Worm (Caenorhabditis elegans) whole organism, early embryonic: ENCODE data around the gene pbs-3.

ENCODE experiments used
- B0310.2 ChIP-seq: sonication (generic microtip); optimal IDR thresholded peaks from 2 replicates; lab custom pipeline; 2016; ENCODE audit warnings: mild to moderate bottlenecking, missing genetic modification characterization, missing compliant biosample characterization
- F13C5.2 ChIP-seq: sonication (generic microtip); optimal IDR thresholded peaks from 2 replicates; lab custom pipeline; 2017; ENCODE audit warnings: mild to moderate bottlenecking, missing genetic modification characterization, inconsistent platforms, missing compliant biosample characterization
- ama-1 ChIP-seq: fragments of 150-350 bp; optimal IDR thresholded peaks from 2 replicates; lab custom pipeline; 2014
- ceh-36 ChIP-seq: sonication (generic microtip); optimal IDR thresholded peaks from 2 replicates; lab custom pipeline; 2016; ENCODE audit warnings: missing genetic modification characterization, inconsistent platforms, missing compliant biosample characterization
- ets-7 ChIP-seq: sonication (generic microtip); optimal IDR thresholded peaks from 2 replicates; lab custom pipeline; 2016; ENCODE audit warnings: missing genotype, missing genetic modification characterization, missing compliant biosample characterization
- flt-1 ChIP-seq: fragments of 200-800 bp; sonication (Bioruptor generic); IDR thresholded peaks from 2 replicates; pipeline ENCODE4 v1.3.6; 2022; ENCODE audit warnings: missing genetic modification characterization, missing compliant biosample characterization
- hmbx-1 ChIP-seq: sonication (generic microtip); optimal IDR thresholded peaks from 2 replicates; lab custom pipeline; 2016; ENCODE audit warnings: mild to moderate bottlenecking, missing genetic modification characterization, missing compliant biosample characterization
- hmg-4 ChIP-seq: fragments of 200-800 bp; sonication (Bioruptor generic); optimal IDR thresholded peaks from 2 replicates; lab custom pipeline; 2018; ENCODE audit warnings: mild to moderate bottlenecking, missing genetic modification characterization, missing compliant biosample characterization
- hnd-1 ChIP-seq: sonication (generic microtip); optimal IDR thresholded peaks from 2 replicates; lab custom pipeline; 2016; ENCODE audit warnings: missing genetic modification characterization, missing compliant biosample characterization
- pes-1 ChIP-seq: fragments of 200-800 bp; sonication (Bioruptor generic); IDR thresholded peaks from 2 replicates; pipeline ENCODE4 v1.3.6; 2022; ENCODE audit warnings: missing genetic modification reagents, missing genetic modification characterization, missing compliant biosample characterization
- tbx-11 ChIP-seq: fragments of 200-800 bp; sonication (Bioruptor generic); IDR thresholded peaks from 2 replicates; pipeline ENCODE4 v1.3.6; 2022; ENCODE audit warnings: missing genetic modification characterization, missing compliant biosample characterization
- tbx-37 ChIP-seq: fragments of 200-800 bp; sonication (Bioruptor generic); conservative IDR thresholded peaks from 2 replicates; pipeline ENCODE4 v1.3.6; 2022; ENCODE audit warnings: missing genetic modification reagents, missing genetic modification characterization, missing compliant biosample characterization

ce11 chrII:4945695-4946094, 9.5 kb downstream of the pbs-3 start, which contains the start of the genes gldi-11 and ZK546.2:
- no peak for TF ChIP-seq hmg-4 (GFP tag; lab: Kevin White, UChicago)
- no peak for TF ChIP-seq ama-1 (lab: Kevin White, UChicago)
- no peak for TF ChIP-seq ceh-36 (tag; lab: Kevin White, UChicago)
- no peak for TF ChIP-seq hmbx-1 (tag; lab: Kevin White, UChicago)
- TF ChIP-seq tbx-11 (GFP tag; lab: Robert Waterston, UW): no peak
- TF ChIP-seq ets-7 (tag; lab: Kevin White, UChicago): no peak
- TF ChIP-seq F13C5.2 (tag; lab: Kevin White, UChicago): no peak
- TF ChIP-seq tbx-37 (GFP tag; lab: Robert Waterston, UW): no peak
- TF ChIP-seq flt-1 (GFP tag; lab: Robert Waterston, UW): no peak
- TF ChIP-seq pes-1 (GFP tag; lab: Robert Waterston, UW): no peak
- no peak for TF ChIP-seq B0310.2 (tag; lab: Kevin White, UChicago)
- no peak for TF ChIP-seq hnd-1 (tag; lab: Kevin White, UChicago)
